Worm (Caenorhabditis elegans): ENCODE data around the gene tbc-7.

DNA sequence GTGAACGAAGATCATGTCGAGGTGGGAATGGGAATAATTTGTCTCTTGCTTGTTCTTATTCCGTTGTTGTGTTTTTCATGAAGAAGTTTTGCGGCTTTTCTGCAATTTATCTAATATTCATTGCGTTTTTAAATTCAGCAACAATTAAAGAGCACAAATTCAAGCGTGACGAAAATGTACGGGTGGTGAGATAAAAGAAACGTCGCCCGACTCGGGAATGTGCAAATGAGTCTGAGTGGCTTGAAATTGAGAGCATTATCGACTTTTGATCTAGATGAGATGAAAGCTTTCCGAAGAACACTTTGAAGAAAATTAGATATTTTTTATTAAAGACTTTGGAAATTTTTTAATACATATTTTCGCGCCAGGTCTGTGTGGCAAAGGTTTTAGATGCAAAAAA is 37.0 kb downstream of the tbc-7 start, which contains the start of gene T03G11.10:
- TF ChIP-seq ref-2 (tag; optimal IDR thresholded peaks at IDR 0.05): no peak
- TF ChIP-seq zip-5 (tag; optimal IDR thresholded peaks at IDR 0.05): no peak
- TF ChIP-seq ztf-16 (tag; optimal IDR thresholded peaks at IDR 0.05): no peak
- TF ChIP-seq elt-2 (tag; optimal IDR thresholded peaks at IDR 0.05): no peak
- no peak for TF ChIP-seq lin-11 (tag; optimal IDR thresholded peaks at IDR 0.05)
- no peak for TF ChIP-seq pag-3 (tag; optimal IDR thresholded peaks at IDR 0.05; ENCODE audit: borderline replicate concordance)
- no peak for TF ChIP-seq ttx-3 (tag; optimal IDR thresholded peaks at IDR 0.05)
- TF ChIP-seq elt-4 (tag; optimal IDR thresholded peaks at IDR 0.05): no peak
- TF ChIP-seq sox-4 (tag; optimal IDR thresholded peaks at IDR 0.05): no peak
- TF ChIP-seq C38D4.7 (GFP tag; optimal IDR thresholded peaks at IDR 0.05): no peak
